Worm (Caenorhabditis elegans): ENCODE results near the gene K09E9.7.

DNA sequence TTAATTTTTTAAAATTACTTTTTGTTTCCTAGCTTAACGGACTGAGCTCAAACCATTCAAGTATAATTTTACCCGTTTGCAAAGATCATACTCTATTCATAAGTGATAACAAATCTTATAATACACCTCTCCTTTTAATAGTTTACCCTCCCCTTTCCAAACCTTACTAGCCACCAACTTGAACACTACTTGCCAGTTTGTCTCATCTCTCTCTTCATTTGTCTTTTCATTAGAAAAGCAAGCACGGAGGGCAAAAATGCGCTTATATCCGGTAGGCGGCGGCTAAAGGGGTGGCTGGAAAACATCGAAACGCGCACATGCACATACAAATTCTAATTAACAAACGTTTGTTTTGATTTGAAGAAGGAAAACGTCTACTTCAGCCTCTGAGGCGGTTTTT lies 14.3 kb downstream of the K09E9.7 start:
- TF ChIP-seq hmg-4 (GFP tag; optimal IDR thresholded peaks at IDR 0.05) (no peak), ama-1 (optimal IDR thresholded peaks at IDR 0.05) (no peak), flt-1 (GFP tag; IDR thresholded peaks at IDR 0.05) (no peak), scrt-1 (GFP tag; IDR thresholded peaks at IDR 0.05) (no peak), tbx-37 (GFP tag; conservative IDR thresholded peaks at IDR 0.05) (no peak), tra-4 (tag; optimal IDR thresholded peaks at IDR 0.05) (no peak), aly-1 (tag; optimal IDR thresholded peaks at IDR 0.05) (no peak), ceh-36 (tag; optimal IDR thresholded peaks at IDR 0.05) (no peak), tbx-11 (GFP tag; IDR thresholded peaks at IDR 0.05) (no peak), ets-7 (tag; optimal IDR thresholded peaks at IDR 0.05) (no peak)

Measured in whole organism, early embryonic.